Worm (Caenorhabditis elegans) whole organism, early embryonic: ENCODE data around the gene F45E12.6.

Experiments used
- B0310.2 ChIP-seq: sonication (generic microtip); optimal IDR thresholded peaks from 2 replicates; lab custom pipeline; 2016; ENCODE audit warnings: mild to moderate bottlenecking, missing genetic modification characterization, missing compliant biosample characterization
- F13C5.2 ChIP-seq: sonication (generic microtip); optimal IDR thresholded peaks from 2 replicates; lab custom pipeline; 2017; ENCODE audit warnings: mild to moderate bottlenecking, missing genetic modification characterization, inconsistent platforms, missing compliant biosample characterization
- aly-1 ChIP-seq: sonication (generic microtip); optimal IDR thresholded peaks from 2 replicates; lab custom pipeline; 2016; ENCODE audit warnings: missing genetic modification characterization, missing compliant biosample characterization
- ama-1 ChIP-seq: fragments of 150-350 bp; optimal IDR thresholded peaks from 2 replicates; lab custom pipeline; 2014
- ceh-13 ChIP-seq: fragments of 200-800 bp; sonication (Bioruptor generic); optimal IDR thresholded peaks from 2 replicates; lab custom pipeline; 2018; ENCODE audit warnings: mild to moderate bottlenecking, missing genetic modification characterization, missing compliant biosample characterization
- ceh-36 ChIP-seq: sonication (generic microtip); optimal IDR thresholded peaks from 2 replicates; lab custom pipeline; 2016; ENCODE audit warnings: missing genetic modification characterization, inconsistent platforms, missing compliant biosample characterization
- ets-7 ChIP-seq: sonication (generic microtip); optimal IDR thresholded peaks from 2 replicates; lab custom pipeline; 2016; ENCODE audit warnings: missing genotype, missing genetic modification characterization, missing compliant biosample characterization
- flt-1 ChIP-seq: fragments of 200-800 bp; sonication (Bioruptor generic); IDR thresholded peaks from 2 replicates; pipeline ENCODE4 v1.3.6; 2022; ENCODE audit warnings: missing genetic modification characterization, missing compliant biosample characterization
- hmbx-1 ChIP-seq: sonication (generic microtip); optimal IDR thresholded peaks from 2 replicates; lab custom pipeline; 2016; ENCODE audit warnings: mild to moderate bottlenecking, missing genetic modification characterization, missing compliant biosample characterization
- hmg-4 ChIP-seq: fragments of 200-800 bp; sonication (Bioruptor generic); optimal IDR thresholded peaks from 2 replicates; lab custom pipeline; 2018; ENCODE audit warnings: mild to moderate bottlenecking, missing genetic modification characterization, missing compliant biosample characterization
- hnd-1 ChIP-seq: sonication (generic microtip); optimal IDR thresholded peaks from 2 replicates; lab custom pipeline; 2016; ENCODE audit warnings: missing genetic modification characterization, missing compliant biosample characterization
- pes-1 ChIP-seq: fragments of 200-800 bp; sonication (Bioruptor generic); IDR thresholded peaks from 2 replicates; pipeline ENCODE4 v1.3.6; 2022; ENCODE audit warnings: missing genetic modification reagents, missing genetic modification characterization, missing compliant biosample characterization
- scrt-1 ChIP-seq: fragments of 200-800 bp; sonication (Bioruptor generic); IDR thresholded peaks from 2 replicates; pipeline ENCODE4 v1.3.6; 2022; ENCODE audit warnings: missing genetic modification characterization, missing compliant biosample characterization
- sea-1 ChIP-seq: fragments of 200-800 bp; sonication (Bioruptor generic); conservative IDR thresholded peaks from 2 replicates; pipeline ENCODE4 v1.3.6; 2022; ENCODE audit warnings: missing genetic modification characterization, missing compliant biosample characterization
- tbx-11 ChIP-seq: fragments of 200-800 bp; sonication (Bioruptor generic); IDR thresholded peaks from 2 replicates; pipeline ENCODE4 v1.3.6; 2022; ENCODE audit warnings: missing genetic modification characterization, missing compliant biosample characterization
- tbx-37 ChIP-seq: fragments of 200-800 bp; sonication (Bioruptor generic); conservative IDR thresholded peaks from 2 replicates; pipeline ENCODE4 v1.3.6; 2022; ENCODE audit warnings: missing genetic modification reagents, missing genetic modification characterization, missing compliant biosample characterization
- tra-4 ChIP-seq: sonication (generic microtip); optimal IDR thresholded peaks from 2 replicates; lab custom pipeline; 2017; ENCODE audit warnings: missing genetic modification characterization, missing compliant biosample characterization

The F45E12.6 gene

DNA sequence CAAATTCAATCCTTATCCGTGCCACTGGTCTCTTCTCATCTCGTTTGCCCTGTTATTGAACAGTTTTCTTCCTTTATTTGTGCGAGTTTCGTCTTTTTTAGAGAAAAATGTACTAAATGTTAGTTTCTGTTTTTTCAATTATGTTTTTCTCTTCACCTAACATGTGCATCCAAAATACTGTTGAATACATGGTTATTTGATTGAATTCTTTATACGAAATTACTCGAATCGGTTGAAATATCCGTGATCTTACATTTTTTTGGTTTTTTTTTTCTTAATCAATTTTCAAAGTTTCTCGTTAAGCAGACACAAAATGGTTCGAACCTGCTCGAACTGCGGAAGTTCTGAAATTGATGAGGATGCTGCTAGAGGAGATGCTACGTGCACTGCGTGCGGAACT, 8.4 kb downstream of the F45E12.6 start, which contains the start of gene brf-1:
Gene brf-1, plus strand, starts transcription at position 301 of the 400 bp plus-strand sequence.
- no peak for TF ChIP-seq ceh-13
- TF ChIP-seq hmg-4 (GFP tag; lab: Kevin White, UChicago) = no peak
- TF ChIP-seq ama-1 (lab: Kevin White, UChicago) = no peak
- TF ChIP-seq tra-4 (tag; lab: Kevin White, UChicago) = no peak
- TF ChIP-seq F13C5.2 (tag; lab: Kevin White, UChicago) = no peak
- no peak for TF ChIP-seq tbx-37 (GFP tag; lab: Robert Waterston, UW)

DNA sequence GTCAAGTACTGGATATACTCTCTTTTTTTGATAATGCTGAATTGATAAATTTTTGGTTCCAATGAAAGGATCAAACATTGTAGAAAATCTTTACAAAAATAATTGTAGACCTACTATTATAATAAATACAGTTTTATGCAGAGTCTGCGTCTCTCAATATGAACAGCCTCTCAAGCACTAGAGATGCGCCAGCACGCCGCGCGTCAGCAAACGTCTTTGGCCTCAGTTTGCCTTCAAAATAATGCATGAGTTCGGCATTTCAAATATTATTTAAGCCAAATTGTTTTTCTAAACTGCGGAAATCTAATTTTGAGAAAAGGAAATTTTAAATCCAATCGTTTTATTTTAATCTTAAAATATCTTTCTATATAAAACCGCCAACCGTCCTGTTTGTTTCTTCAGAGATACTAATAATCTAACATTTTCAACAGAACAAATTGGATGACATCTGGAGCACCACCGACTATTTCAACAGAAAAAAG, 12.3 kb downstream of the F45E12.6 start, which contains the start of gene cul-4:
Gene cul-4, plus strand, starts transcription at position 432 of the 482 bp plus-strand sequence.
- TF ChIP-seq F13C5.2 (tag; lab: Kevin White, UChicago) = no peak
- no peak for TF ChIP-seq ets-7 (tag; lab: Kevin White, UChicago)
- TF ChIP-seq tbx-11 (GFP tag; lab: Robert Waterston, UW) = no peak
- no peak for TF ChIP-seq sea-1 (GFP tag; lab: Robert Waterston, UW)
- no peak for TF ChIP-seq tra-4 (tag; lab: Kevin White, UChicago)
- TF ChIP-seq pes-1 = no peak
- no peak for TF ChIP-seq ceh-13
- TF ChIP-seq ama-1 (lab: Kevin White, UChicago) = no peak
- no peak for TF ChIP-seq flt-1 (GFP tag; lab: Robert Waterston, UW)
- TF ChIP-seq aly-1 (tag; lab: Kevin White, UChicago) = no peak
- TF ChIP-seq B0310.2 (tag; lab: Kevin White, UChicago) = no peak
- TF ChIP-seq tbx-37 (GFP tag; lab: Robert Waterston, UW) = no peak
- TF ChIP-seq scrt-1 (GFP tag; lab: Robert Waterston, UW) = no peak
- no peak for TF ChIP-seq hmg-4 (GFP tag; lab: Kevin White, UChicago)
- no peak for TF ChIP-seq hmbx-1 (tag; lab: Kevin White, UChicago)
- TF ChIP-seq hnd-1 = no peak
- no peak for TF ChIP-seq ceh-36 (tag; lab: Kevin White, UChicago)

DNA sequence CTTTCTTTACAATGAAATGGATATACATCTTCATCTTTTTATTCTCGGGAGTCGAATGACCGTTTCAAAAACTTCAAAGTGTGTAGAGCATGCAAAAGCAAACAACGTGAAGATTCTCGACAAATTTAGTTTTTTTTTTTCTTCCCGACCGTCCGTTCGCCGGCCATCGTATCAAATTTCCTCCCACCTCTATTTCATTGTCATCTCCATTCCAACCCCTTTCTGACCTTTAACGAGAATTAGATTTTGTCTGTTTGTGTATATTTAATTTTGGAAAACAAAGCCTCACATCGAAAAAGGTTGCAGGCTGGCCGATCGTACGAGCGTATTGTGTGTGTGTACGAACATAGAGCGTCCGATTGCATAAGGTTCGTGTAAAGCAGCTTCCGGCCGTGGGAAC, 14.9 kb downstream of the F45E12.6 start, which contains the start of gene C30G12.1:
Gene C30G12.1, plus strand, starts transcription at position 301 of the 400 bp plus-strand sequence.
- TF ChIP-seq F13C5.2 (tag; lab: Kevin White, UChicago) (no peak), tra-4 (tag; lab: Kevin White, UChicago) (no peak), ceh-36 (tag; lab: Kevin White, UChicago) (no peak), pes-1 (no peak), aly-1 (tag; lab: Kevin White, UChicago) (no peak)

DNA sequence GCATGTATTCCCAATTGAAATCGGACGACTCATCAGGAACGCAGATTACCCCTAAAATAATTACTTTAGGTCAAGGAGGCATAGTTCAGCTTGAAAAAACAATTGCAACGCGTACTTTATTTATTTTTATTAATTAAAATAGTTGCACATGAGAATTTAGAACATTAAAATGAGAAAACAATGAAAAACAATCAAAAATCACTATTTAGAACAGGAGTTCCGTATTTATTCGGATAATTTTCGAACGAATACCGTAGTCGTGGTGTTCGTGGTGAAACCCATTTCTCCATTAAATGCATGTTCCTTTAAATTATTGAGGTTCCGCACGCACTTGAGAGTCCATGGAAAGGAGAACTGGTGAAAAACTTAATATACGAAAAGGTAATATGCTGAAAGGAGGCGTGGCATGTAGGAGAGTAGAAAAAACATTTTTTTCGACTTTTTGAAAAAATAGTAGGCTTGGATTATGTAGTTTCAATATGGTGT, 15.7 kb downstream of the F45E12.6 start, which contains the start of gene puf-8:
Gene puf-8, minus strand, starts transcription at position 51 of the 486 bp plus-strand sequence.
- no peak for TF ChIP-seq sea-1 (GFP tag; lab: Robert Waterston, UW)
- no peak for TF ChIP-seq ets-7 (tag; lab: Kevin White, UChicago)
- no peak for TF ChIP-seq scrt-1 (GFP tag; lab: Robert Waterston, UW)
- no peak for TF ChIP-seq ceh-13
- no peak for TF ChIP-seq hmg-4 (GFP tag; lab: Kevin White, UChicago)
- TF ChIP-seq aly-1 (tag; lab: Kevin White, UChicago) = no peak
- no peak for TF ChIP-seq hmbx-1 (tag; lab: Kevin White, UChicago)

DNA sequence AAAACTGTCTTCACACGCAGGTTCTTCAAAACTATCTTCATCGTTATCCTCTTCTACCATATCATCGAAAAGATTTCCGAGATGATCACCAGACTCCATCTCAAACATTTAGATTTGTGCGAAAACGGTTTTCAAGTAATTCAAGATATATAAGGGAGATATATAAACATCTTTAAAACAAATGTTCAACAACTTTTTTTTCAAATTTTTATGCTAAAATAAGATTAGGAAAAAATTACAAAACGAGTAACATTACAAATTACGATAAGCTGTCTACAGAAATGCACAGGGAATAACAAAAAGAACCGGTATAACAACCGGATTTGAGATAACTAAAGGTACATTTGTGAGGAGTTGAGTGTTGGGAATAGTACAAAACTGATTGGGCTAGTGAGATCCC, 18.1 kb downstream of the F45E12.6 start, which contains the start of gene C30G12.6:
Gene C30G12.6, minus strand, starts transcription at position 101 of the 400 bp plus-strand sequence.
- TF ChIP-seq hmbx-1 (tag; lab: Kevin White, UChicago) = no peak
- no peak for TF ChIP-seq sea-1 (GFP tag; lab: Robert Waterston, UW)
- TF ChIP-seq F13C5.2 (tag; lab: Kevin White, UChicago) = no peak
- no peak for TF ChIP-seq scrt-1 (GFP tag; lab: Robert Waterston, UW)
- no peak for TF ChIP-seq ceh-13
- no peak for TF ChIP-seq hmg-4 (GFP tag; lab: Kevin White, UChicago)
- TF ChIP-seq ceh-36 (tag; lab: Kevin White, UChicago) = no peak
- no peak for TF ChIP-seq tra-4 (tag; lab: Kevin White, UChicago)

DNA sequence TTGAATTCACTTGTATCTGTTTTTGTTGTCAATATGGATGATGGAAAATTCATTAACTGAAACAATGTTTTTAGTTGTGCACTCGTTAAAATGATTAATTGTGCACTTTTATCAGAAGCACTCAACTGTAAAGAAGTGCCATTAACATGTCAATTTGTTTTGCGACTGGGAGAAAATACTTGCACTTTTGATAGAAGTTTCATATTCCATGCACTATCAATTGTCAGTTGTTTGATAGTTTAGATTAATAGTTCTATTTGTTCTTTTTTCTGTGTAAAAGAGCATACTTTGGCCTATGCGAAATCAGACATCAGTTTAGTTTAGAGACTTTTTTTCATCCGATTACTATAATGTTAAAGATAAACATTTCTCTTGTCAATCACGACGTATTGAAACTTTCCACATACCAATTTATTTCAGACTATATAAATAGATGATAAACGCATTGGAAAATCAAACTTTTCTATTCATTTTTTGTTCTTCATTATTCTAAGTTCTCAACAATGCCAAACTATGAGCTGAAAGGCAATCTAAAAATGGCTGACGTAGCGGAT, 24.0 kb downstream of the F45E12.6 start, which contains the start of gene C30G12.2:
Gene C30G12.2, plus strand, starts transcription at position 504 of the 554 bp plus-strand sequence.
- TF ChIP-seq pes-1 = no peak
- no peak for TF ChIP-seq flt-1 (GFP tag; lab: Robert Waterston, UW)
- TF ChIP-seq tra-4 (tag; lab: Kevin White, UChicago) = no peak
- no peak for TF ChIP-seq ceh-36 (tag; lab: Kevin White, UChicago)
- no peak for TF ChIP-seq hmbx-1 (tag; lab: Kevin White, UChicago)
- TF ChIP-seq aly-1 (tag; lab: Kevin White, UChicago) = no peak
- TF ChIP-seq hnd-1 = no peak
- TF ChIP-seq ceh-13 = no peak
- no peak for TF ChIP-seq scrt-1 (GFP tag; lab: Robert Waterston, UW)
- TF ChIP-seq hmg-4 (GFP tag; lab: Kevin White, UChicago) = no peak

DNA sequence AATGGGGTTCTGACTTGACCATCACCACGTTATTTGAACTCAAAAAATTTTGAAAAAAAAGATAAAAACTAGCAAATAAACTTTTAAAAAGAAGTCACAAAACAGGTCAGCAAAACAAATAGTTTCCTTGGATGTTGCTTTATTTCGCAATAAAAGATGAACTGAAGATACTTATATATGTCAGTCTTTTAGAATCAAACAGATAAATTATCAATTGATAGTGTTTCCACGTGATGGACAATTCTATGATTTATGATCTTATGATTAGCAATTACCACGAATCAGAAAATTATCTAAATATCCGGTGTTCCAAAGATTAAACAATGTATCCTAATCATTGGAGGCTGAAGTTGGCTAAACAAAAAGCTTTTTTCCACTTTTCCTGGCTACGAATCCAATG, 26.3 kb downstream of the F45E12.6 start:
- TF ChIP-seq tra-4 (tag; lab: Kevin White, UChicago) (no peak), aly-1 (tag; lab: Kevin White, UChicago) (no peak), hmbx-1 (tag; lab: Kevin White, UChicago) (no peak), pes-1 (no peak), hmg-4 (GFP tag; lab: Kevin White, UChicago) (no peak), hnd-1 (no peak), flt-1 (GFP tag; lab: Robert Waterston, UW) (no peak), ceh-13 (no peak), scrt-1 (GFP tag; lab: Robert Waterston, UW) (no peak), ceh-36 (tag; lab: Kevin White, UChicago) (no peak), tbx-11 (GFP tag; lab: Robert Waterston, UW) (no peak), ama-1 (lab: Kevin White, UChicago) (no peak), B0310.2 (tag; lab: Kevin White, UChicago) (no peak), F13C5.2 (tag; lab: Kevin White, UChicago) (no peak), tbx-37 (GFP tag; lab: Robert Waterston, UW) (no peak), ets-7 (tag; lab: Kevin White, UChicago) (no peak), sea-1 (GFP tag; lab: Robert Waterston, UW) (no peak)
